Worm (Caenorhabditis elegans): ENCODE measurements around the gene cest-2.1.

ce11 chrV:14194514-14194913 lies 23.2 kb upstream of the cest-2.1 start:
- no peak for TF ChIP-seq zip-8 (tag; optimal IDR thresholded peaks at IDR 0.05)
- TF ChIP-seq sem-2 (GFP tag; optimal IDR thresholded peaks at IDR 0.05), result no peak
- TF ChIP-seq sptf-1 (tag; optimal IDR thresholded peaks at IDR 0.05), result no peak
- TF ChIP-seq unc-62 (GFP tag; optimal IDR thresholded peaks at IDR 0.05), result no peak
- no peak for TF ChIP-seq pha-4 (tag; optimal IDR thresholded peaks at IDR 0.05)
- no peak for TF ChIP-seq unc-39 (tag; optimal IDR thresholded peaks at IDR 0.05)
- TF ChIP-seq mab-5 (tag; optimal IDR thresholded peaks at IDR 0.05), result no peak
- no peak for TF ChIP-seq lin-13 (tag; optimal IDR thresholded peaks at IDR 0.05)
- TF ChIP-seq nhr-237 (tag; optimal IDR thresholded peaks at IDR 0.05), result no peak

All from whole organism, mixed stage, embryonic.